Worm (Caenorhabditis elegans) whole organism, L3 larva: ENCODE measurements around the gene his-62.

Source experiments
- egl-27 ChIP-seq: sonication (generic microtip); optimal IDR thresholded peaks from 4 replicates; lab custom pipeline; 2017; ENCODE audit warnings: missing biosample characterization, missing genetic modification reagents, missing genetic modification characterization
- fkh-2 ChIP-seq: fragments of 150-350 bp; optimal IDR thresholded peaks from 2 replicates; lab custom pipeline; 2014; ENCODE audit warnings: missing biosample characterization, missing genetic modification reagents, missing genetic modification characterization
- nfya-1 ChIP-seq: sonication (generic microtip); optimal IDR thresholded peaks from 2 replicates; lab custom pipeline; 2017; ENCODE audit warnings: missing genetic modification characterization, mild to moderate bottlenecking, missing compliant biosample characterization, antibody characterized with exemption, moderate library complexity; ENCODE audit not compliant: insufficient read depth

ce11 chrIV:7445236-7445635 lies 41.1 kb upstream of the his-62 start, which contains the start of gene valv-1:
- no peak for TF ChIP-seq nfya-1 (tag; lab: Kevin White, UChicago)
- TF ChIP-seq fkh-2 (tag; lab: Kevin White, UChicago): no peak
- TF ChIP-seq egl-27 (tag; lab: Kevin White, UChicago): no peak
